Fruit fly (Drosophila melanogaster): ENCODE data around the gene Upf1.

Gene Upf1

dm6 chrX:11886976-11887375, 18.2 kb downstream of the Upf1 start, which contains the start of the genes CG10353 and SelG:
Gene CG10353 (minus strand): TSS chrX:11887162.
Gene SelG (plus strand): TSS chrX:11887284.
- TF ChIP-seq CG17801 (GFP tag; optimal IDR thresholded peaks at IDR 0.05; ENCODE audit: partially characterized antibody), result peak; percentile 71

- no peak for TF ChIP-seq CG17801 (GFP tag; optimal IDR thresholded peaks at IDR 0.05; ENCODE audit: partially characterized antibody)
Measured at dm6 chrX:11885356-11885755, 19.8 kb downstream of the Upf1 start.

- TF ChIP-seq CG17801 (GFP tag; optimal IDR thresholded peaks at IDR 0.05; ENCODE audit: partially characterized antibody), result no peak
Measured at dm6 chrX:11884134-11884533, 21.0 kb downstream of the Upf1 start.

dm6 chrX:11882447-11882846, 22.7 kb downstream of the Upf1 start:
- peak; percentile 13 for TF ChIP-seq CG17801 (GFP tag; optimal IDR thresholded peaks at IDR 0.05; ENCODE audit: partially characterized antibody)

dm6 chrX:11881686-11882085, 23.5 kb downstream of the Upf1 start:
- TF ChIP-seq CG17801 (GFP tag; optimal IDR thresholded peaks at IDR 0.05; ENCODE audit: partially characterized antibody), result no peak

- TF ChIP-seq CG17801 (GFP tag; optimal IDR thresholded peaks at IDR 0.05; ENCODE audit: partially characterized antibody), result no peak
Measured at dm6 chrX:11877165-11877564, 28.0 kb downstream of the Upf1 start, which contains the start of gene CG10352. Gene CG10352 (minus strand): TSS chrX:11877168.

dm6 chrX:11875146-11875830, 29.9 kb downstream of the Upf1 start:
- TF ChIP-seq CG17801 (GFP tag; optimal IDR thresholded peaks at IDR 0.05; ENCODE audit: partially characterized antibody), result peak; percentile 3

- TF ChIP-seq CG17801 (GFP tag; optimal IDR thresholded peaks at IDR 0.05; ENCODE audit: partially characterized antibody), result no peak
Measured at dm6 chrX:11873116-11873515, 32.1 kb downstream of the Upf1 start, which contains the start of gene CG15739. Gene CG15739 (plus strand): TSS chrX:11873319.

dm6 chrX:11872517-11872916, 32.7 kb downstream of the Upf1 start, which contains the start of gene BORCS5:
Gene BORCS5 (minus strand): TSS chrX:11872779.
- no peak for TF ChIP-seq CG17801 (GFP tag; optimal IDR thresholded peaks at IDR 0.05; ENCODE audit: partially characterized antibody)

dm6 chrX:11868866-11869265, 36.3 kb downstream of the Upf1 start, which contains the start of the genes Nrd1 and CG1847:
Gene Nrd1 (minus strand): TSS chrX:11868893.
Gene CG1847 (plus strand): TSS chrX:11869170.
- TF ChIP-seq CG17801 (GFP tag; optimal IDR thresholded peaks at IDR 0.05; ENCODE audit: partially characterized antibody), result no peak

dm6 chrX:11858439-11858813, 46.7 kb downstream of the Upf1 start:
- no peak for TF ChIP-seq CG17801 (GFP tag; optimal IDR thresholded peaks at IDR 0.05; ENCODE audit: partially characterized antibody)

dm6 chrX:11857522-11858438, 47.4 kb downstream of the Upf1 start:
- TF ChIP-seq CG17801 (GFP tag; optimal IDR thresholded peaks at IDR 0.05; ENCODE audit: partially characterized antibody), result peak; percentile 93

- no peak for TF ChIP-seq CG17801 (GFP tag; optimal IDR thresholded peaks at IDR 0.05; ENCODE audit: partially characterized antibody)
Measured at dm6 chrX:11856867-11857266, 48.3 kb downstream of the Upf1 start.

- TF ChIP-seq CG17801 (GFP tag; optimal IDR thresholded peaks at IDR 0.05; ENCODE audit: partially characterized antibody), result no peak
Measured at dm6 chrX:11855950-11856349, 49.2 kb downstream of the Upf1 start.

dm6 chrX:11854758-11855465, 50.3 kb downstream of the Upf1 start, which contains the start of the genes CG10347 and ATP7:
Gene CG10347 (minus strand): TSS chrX:11854931.
Gene ATP7 (plus strand): TSS chrX:11855022.
- TF ChIP-seq CG17801 (GFP tag; optimal IDR thresholded peaks at IDR 0.05; ENCODE audit: partially characterized antibody), result peak; percentile 69

Data from ovary, adult (tissue).